Worm (Caenorhabditis elegans): ENCODE results near the gene anoh-1.

anoh-1 gene

DNA sequence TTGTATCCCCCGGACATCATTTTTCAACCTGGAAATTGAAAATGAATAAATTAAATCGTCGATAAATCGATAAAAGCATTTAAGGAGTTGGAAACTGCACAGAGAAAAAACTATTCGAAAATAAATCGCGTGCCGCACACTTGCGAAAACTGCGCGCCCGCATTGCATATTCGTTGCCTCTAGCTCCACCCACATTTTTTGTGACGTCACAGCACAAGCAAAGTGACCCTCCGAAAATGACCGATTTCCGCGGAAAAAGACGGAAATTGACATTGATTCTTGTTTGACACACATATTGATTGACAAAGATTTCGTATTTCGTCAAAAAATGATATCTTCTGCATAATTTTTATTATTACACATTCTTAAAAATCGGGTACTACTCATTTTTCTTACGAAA is 22.5 kb downstream of the anoh-1 start, which contains the start of gene cpf-2 (continued):
- peak; percentile 91 for TF ChIP-seq nhr-71 (tag; optimal IDR thresholded peaks at IDR 0.05)
- no peak for TF ChIP-seq unc-30 (tag; optimal IDR thresholded peaks at IDR 0.05)
- TF ChIP-seq ama-1 (optimal IDR thresholded peaks at IDR 0.05) = no peak
- peak; percentile 54 for TF ChIP-seq ztf-4 (tag; optimal IDR thresholded peaks at IDR 0.05)
- no peak for TF ChIP-seq Y116A8C.19 (tag; optimal IDR thresholded peaks at IDR 0.05; ENCODE audit: borderline replicate concordance)
- TF ChIP-seq unc-86 (tag; optimal IDR thresholded peaks at IDR 0.05) = peak; percentile 86

DNA sequence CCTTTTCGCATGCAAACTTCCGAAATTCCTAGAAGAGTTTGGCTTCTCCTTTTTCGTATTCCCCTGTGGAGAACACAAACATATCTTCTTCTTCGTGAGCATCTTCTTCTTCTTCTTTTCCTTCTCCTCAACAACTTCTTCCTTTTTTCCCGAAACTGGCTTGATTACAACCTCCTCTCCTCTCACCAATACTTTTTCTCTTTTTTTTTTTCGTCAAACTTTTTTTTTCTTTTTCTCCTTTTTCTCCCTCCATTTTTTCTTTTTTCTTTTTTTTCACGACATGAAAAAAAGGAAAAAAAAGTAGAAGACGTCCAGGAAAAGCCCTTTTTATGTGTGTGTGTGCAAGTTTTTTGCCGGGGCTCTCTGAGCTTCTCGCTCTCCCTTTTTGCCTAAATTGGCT is 24.5 kb downstream of the anoh-1 start:
- TF ChIP-seq fkh-10 (GFP tag; optimal IDR thresholded peaks at IDR 0.05) (peak; percentile 43), mep-1 (tag; optimal IDR thresholded peaks at IDR 0.05) (peak; percentile 50), irx-1 (tag; optimal IDR thresholded peaks at IDR 0.05) (peak; percentile 1), grh-1 (GFP tag; IDR thresholded peaks at IDR 0.05) (no peak), mab-9 (GFP tag; IDR thresholded peaks at IDR 0.05) (0 out of 2 replicates have a peak, but pooled peaks have one; percentile 20), jun-1 (tag; optimal IDR thresholded peaks at IDR 0.05) (no peak), ceh-88 (GFP tag; IDR thresholded peaks at IDR 0.05) (no peak), nhr-20 (tag; optimal IDR thresholded peaks at IDR 0.05) (no peak), tlp-1 (tag; optimal IDR thresholded peaks at IDR 0.05) (no peak), lsy-2 (tag; optimal IDR thresholded peaks at IDR 0.05) (peak; percentile 24 to 48), mdl-1 (tag; optimal IDR thresholded peaks at IDR 0.05) (no peak), ceh-82 (tag; optimal IDR thresholded peaks at IDR 0.05) (peak in 2 of 3 experiments; percentile 5 to 41), Y116A8C.19 (tag; optimal IDR thresholded peaks at IDR 0.05; ENCODE audit: borderline replicate concordance) (no peak), nhr-47 (tag; optimal IDR thresholded peaks at IDR 0.05) (peak; percentile 42), lin-14 (GFP tag; optimal IDR thresholded peaks at IDR 0.05) (peak; percentile 87), fkh-8 (tag; optimal IDR thresholded peaks at IDR 0.05) (peak; percentile 19), nhr-71 (tag; optimal IDR thresholded peaks at IDR 0.05) (peak; percentile 47), elt-2 (tag; optimal IDR thresholded peaks at IDR 0.05) (no peak), lir-3 (tag; optimal IDR thresholded peaks at IDR 0.05; ENCODE audit: poor library complexity) (no peak)

DNA sequence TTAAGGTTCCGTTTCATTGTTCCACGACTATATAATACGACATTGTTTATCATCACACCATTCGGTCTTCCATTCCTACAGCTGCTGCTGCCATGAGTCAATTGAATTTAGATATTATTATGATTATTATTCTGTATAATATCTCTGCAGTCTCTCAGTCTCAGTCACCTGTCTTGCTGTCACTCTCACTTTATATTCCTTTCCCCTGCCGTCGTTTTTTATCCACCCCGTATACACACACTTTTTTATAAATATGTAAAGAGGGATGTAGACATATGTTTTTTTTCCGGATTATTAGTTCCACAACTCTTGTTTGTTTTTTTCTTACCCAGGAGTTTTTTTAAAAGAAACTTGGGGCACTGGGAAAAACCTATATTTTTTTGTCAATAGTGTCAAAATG is 25.9 kb downstream of the anoh-1 start:
- TF ChIP-seq fkh-8 (tag; optimal IDR thresholded peaks at IDR 0.05) (peak; percentile 15), elt-2 (tag; optimal IDR thresholded peaks at IDR 0.05) (no peak), dpl-1 (GFP tag; optimal IDR thresholded peaks at IDR 0.05) (no peak), pag-3 (tag; optimal IDR thresholded peaks at IDR 0.05; ENCODE audit: borderline replicate concordance, insufficient read depth) (no peak), sox-4 (tag; optimal IDR thresholded peaks at IDR 0.05) (no peak), blmp-1 (tag; optimal IDR thresholded peaks at IDR 0.05) (peak; percentile 74)

DNA sequence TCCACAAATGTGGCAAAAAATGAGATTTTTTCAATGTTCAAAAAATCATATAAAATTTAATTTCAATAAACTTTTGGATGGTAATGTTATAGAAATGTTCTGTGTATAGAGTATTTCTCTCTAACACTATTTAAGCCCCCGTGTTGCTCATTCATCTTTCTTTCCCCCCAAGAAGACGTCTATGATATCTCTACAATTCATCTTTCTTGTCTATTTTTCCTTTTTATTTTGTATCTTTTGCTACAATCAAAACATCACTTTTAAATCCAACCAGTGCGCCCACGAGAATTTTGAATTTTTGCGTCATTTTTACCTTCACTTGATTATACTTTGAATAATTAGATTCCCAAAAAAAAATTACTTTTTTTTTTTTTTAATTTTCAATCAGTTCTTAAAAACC is 26.4 kb downstream of the anoh-1 start:
- TF ChIP-seq sptf-1 (tag; optimal IDR thresholded peaks at IDR 0.05) = no peak
- TF ChIP-seq zip-4 (GFP tag; optimal IDR thresholded peaks at IDR 0.05) = no peak
- no peak for TF ChIP-seq efl-3 (GFP tag; optimal IDR thresholded peaks at IDR 0.05)
- no peak for TF ChIP-seq unc-30 (tag; optimal IDR thresholded peaks at IDR 0.05)
- no peak for TF ChIP-seq nhr-84 (tag; optimal IDR thresholded peaks at IDR 0.05)
- TF ChIP-seq dsc-1 (tag; optimal IDR thresholded peaks at IDR 0.05) = no peak
- TF ChIP-seq aha-1 (tag; optimal IDR thresholded peaks at IDR 0.05) = no peak
- TF ChIP-seq swsn-7 (tag; optimal IDR thresholded peaks at IDR 0.05) = no peak
- no peak for TF ChIP-seq pqm-1 (tag; optimal IDR thresholded peaks at IDR 0.05)
- TF ChIP-seq egl-13 (tag; optimal IDR thresholded peaks at IDR 0.05) = no peak
- TF ChIP-seq nhr-76 (tag; optimal IDR thresholded peaks at IDR 0.05) = no peak
- no peak for TF ChIP-seq ceh-63 (GFP tag; optimal IDR thresholded peaks at IDR 0.05)
- no peak for TF ChIP-seq nhr-71 (tag; optimal IDR thresholded peaks at IDR 0.05)
- no peak for TF ChIP-seq egl-27 (tag; optimal IDR thresholded peaks at IDR 0.05)
- TF ChIP-seq lin-15B (tag; optimal IDR thresholded peaks at IDR 0.05) = no peak
- TF ChIP-seq lin-14 (GFP tag; optimal IDR thresholded peaks at IDR 0.05) = no peak
